Worm (Caenorhabditis elegans) whole organism, L3 larva: ENCODE data around the gene anmt-2.

Experiments used
- ceh-82 ChIP-seq: fragments of 150-350 bp; optimal IDR thresholded peaks from 2 replicates; lab custom pipeline; 2014; ENCODE audit warnings: missing biosample characterization, missing genetic modification characterization
- hmg-11 ChIP-seq: sonication (generic microtip); optimal IDR thresholded peaks from 2 replicates; lab custom pipeline; 2016; ENCODE audit warnings: missing genetic modification characterization, missing compliant biosample characterization
- lin-39 ChIP-seq: fragments of 150-350 bp; optimal IDR thresholded peaks from 2 replicates; lab custom pipeline; 2018; ENCODE audit warnings: missing biosample characterization, missing genetic modification reagents, missing genetic modification characterization
- nhr-12 ChIP-seq: fragments of 150-350 bp; optimal IDR thresholded peaks from 2 replicates; lab custom pipeline; 2014; ENCODE audit warnings: missing biosample characterization, missing genetic modification characterization
- pqm-1 ChIP-seq: fragments of 150-350 bp; optimal IDR thresholded peaks from 2 replicates; lab custom pipeline; 2017; ENCODE audit warnings: missing biosample characterization, missing genetic modification characterization, inconsistent platforms
- snpc-4 ChIP-seq: fragments of 150-350 bp; optimal IDR thresholded peaks from 2 replicates; lab custom pipeline; 2014; ENCODE audit warnings: missing biosample characterization, missing genetic modification characterization

DNA sequence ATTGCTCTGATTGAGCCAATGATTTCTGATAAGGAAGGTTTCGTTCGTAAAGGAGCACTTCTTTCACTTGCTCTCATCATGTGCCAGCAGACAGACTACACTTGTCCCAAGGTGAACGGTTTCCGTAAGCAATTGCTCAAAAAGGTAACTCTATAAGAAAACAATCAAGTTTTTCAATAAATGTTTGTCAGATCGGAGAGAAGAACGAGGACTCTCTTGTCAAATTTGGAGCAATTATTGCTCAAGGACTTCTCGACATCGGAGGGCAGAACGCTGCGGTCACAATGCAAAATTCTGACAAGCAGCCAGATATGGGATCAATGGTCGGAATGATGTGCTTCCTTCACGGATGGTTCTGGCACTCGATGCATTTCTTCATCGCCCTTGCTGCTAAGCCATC, 43.8 kb upstream of the anmt-2 start:
- TF ChIP-seq nhr-12 (tag; lab: Kevin White, UChicago) (no peak), snpc-4 (tag; lab: Kevin White, UChicago) (no peak), ceh-82 (no peak), pqm-1 (tag; lab: Kevin White, UChicago) (no peak), hmg-11 (no peak), lin-39 (no peak)
